Worm (Caenorhabditis elegans): ENCODE results near the gene F18G5.1.

F18G5.1 gene

ce11 chrX:9296591-9296990 lies 36.9 kb downstream of the F18G5.1 start, which contains the start of gene gly-13:
TSS of gene gly-13 (minus strand) at chrX:9296622.
- TF ChIP-seq dpl-1 (GFP tag; optimal IDR thresholded peaks at IDR 0.05): peak in 1 of 3 experiments; percentile 10
- no peak for TF ChIP-seq C04F5.9 (tag; optimal IDR thresholded peaks at IDR 0.05)
- no peak for TF ChIP-seq tlp-1 (tag; optimal IDR thresholded peaks at IDR 0.05)
- TF ChIP-seq fkh-10 (GFP tag; optimal IDR thresholded peaks at IDR 0.05): no peak
- no peak for TF ChIP-seq nhr-76 (tag; optimal IDR thresholded peaks at IDR 0.05)
- TF ChIP-seq hlh-4 (tag; optimal IDR thresholded peaks at IDR 0.05): no peak
- TF ChIP-seq ceh-82 (tag; optimal IDR thresholded peaks at IDR 0.05): no peak
- no peak for TF ChIP-seq vab-15 (tag; optimal IDR thresholded peaks at IDR 0.05)
- no peak for TF ChIP-seq fkh-8 (tag; optimal IDR thresholded peaks at IDR 0.05)
- peak; percentile 5 for TF ChIP-seq irx-1 (tag; optimal IDR thresholded peaks at IDR 0.05)
- TF ChIP-seq C16A3.4 (tag; optimal IDR thresholded peaks at IDR 0.05): peak; percentile 34
- no peak for TF ChIP-seq nhr-77 (tag; optimal IDR thresholded peaks at IDR 0.05)
- no peak for TF ChIP-seq isw-1 (GFP tag; IDR thresholded peaks at IDR 0.05)
- no peak for TF ChIP-seq egl-13 (tag; optimal IDR thresholded peaks at IDR 0.05)
- TF ChIP-seq rnt-1 (tag; optimal IDR thresholded peaks at IDR 0.05): peak; percentile 60
- TF ChIP-seq pax-3 (tag; optimal IDR thresholded peaks at IDR 0.05): no peak
- TF ChIP-seq C34B4.2 (tag; optimal IDR thresholded peaks at IDR 0.05): no peak
- TF ChIP-seq lir-3 (tag; optimal IDR thresholded peaks at IDR 0.05; ENCODE audit: poor library complexity): no peak
- peak; percentile 48 for TF ChIP-seq nhr-85 (tag)
- peak; percentile 27 for TF ChIP-seq nhr-20 (tag; optimal IDR thresholded peaks at IDR 0.05)
- no peak; the same call in 1 of the 2 replicates for TF ChIP-seq nhr-19 (GFP tag; conservative IDR thresholded peaks at IDR 0.05)
- TF ChIP-seq alr-1 (tag; optimal IDR thresholded peaks at IDR 0.05; ENCODE audit: borderline replicate concordance): no peak
- no peak for TF ChIP-seq unc-62 (GFP tag; optimal IDR thresholded peaks at IDR 0.05)
- TF ChIP-seq pqm-1 (tag; optimal IDR thresholded peaks at IDR 0.05): no peak
- peak; percentile 34 for TF ChIP-seq dsc-1 (tag; optimal IDR thresholded peaks at IDR 0.05)
- TF ChIP-seq sptf-1 (tag; optimal IDR thresholded peaks at IDR 0.05): no peak
- TF ChIP-seq F16B12.6 (tag; optimal IDR thresholded peaks at IDR 0.05): no peak
- no peak for TF ChIP-seq ceh-90 (tag; optimal IDR thresholded peaks at IDR 0.05)
- no peak for TF ChIP-seq efl-1 (optimal IDR thresholded peaks at IDR 0.05)
- TF ChIP-seq efl-1 (GFP tag; optimal IDR thresholded peaks at IDR 0.05 in 1 of 2): peak in 1 of 2 experiments; percentile 57
- no peak for TF ChIP-seq snpc-4 (tag; optimal IDR thresholded peaks at IDR 0.05)
- no peak for TF ChIP-seq nhr-28 (tag; optimal IDR thresholded peaks at IDR 0.05)
- TF ChIP-seq snu-23 (GFP tag; optimal IDR thresholded peaks at IDR 0.05): peak; percentile 51
- peak; percentile 9 for TF ChIP-seq skn-1 (tag; optimal IDR thresholded peaks at IDR 0.05)
- TF ChIP-seq Y116A8C.19 (tag; optimal IDR thresholded peaks at IDR 0.05; ENCODE audit: borderline replicate concordance): no peak
- TF ChIP-seq tbx-2 (tag; optimal IDR thresholded peaks at IDR 0.05): peak; percentile 17
- TF ChIP-seq ama-1 (optimal IDR thresholded peaks at IDR 0.05): no peak
- no peak for TF ChIP-seq fos-1 (tag; optimal IDR thresholded peaks at IDR 0.05)
- TF ChIP-seq aha-1 (tag; optimal IDR thresholded peaks at IDR 0.05): no peak
- TF ChIP-seq unc-130 (tag; optimal IDR thresholded peaks at IDR 0.05): peak; percentile 60
- no peak for TF ChIP-seq zip-4 (GFP tag; optimal IDR thresholded peaks at IDR 0.05)
- peak; percentile 26 for TF ChIP-seq blmp-1 (tag; optimal IDR thresholded peaks at IDR 0.05)
- TF ChIP-seq egl-27 (tag; optimal IDR thresholded peaks at IDR 0.05): no peak
- TF ChIP-seq sox-4 (tag; optimal IDR thresholded peaks at IDR 0.05): no peak
- TF ChIP-seq unc-98 (GFP tag; IDR thresholded peaks at IDR 0.05): no peak
- peak; percentile 49 for TF ChIP-seq nhr-71 (tag; optimal IDR thresholded peaks at IDR 0.05)
- TF ChIP-seq lsy-2 (tag; optimal IDR thresholded peaks at IDR 0.05): peak in 1 of 2 experiments; percentile 30
- TF ChIP-seq nhr-84 (tag; optimal IDR thresholded peaks at IDR 0.05): no peak
- peak; percentile 49 for TF ChIP-seq nhr-90 (tag; optimal IDR thresholded peaks at IDR 0.05; ENCODE audit: poor library complexity)
- TF ChIP-seq grh-1 (GFP tag; IDR thresholded peaks at IDR 0.05): no peak
- no peak for TF ChIP-seq hlh-17 (GFP tag; optimal IDR thresholded peaks at IDR 0.05; ENCODE audit: borderline replicate concordance)
- peak; percentile 33 for TF ChIP-seq xbp-1 (tag; optimal IDR thresholded peaks at IDR 0.05)
- peak in 1 of 6 experiments; percentile 52 for TF ChIP-seq elt-3 (tag; optimal IDR thresholded peaks at IDR 0.05)
- no peak for TF ChIP-seq ceh-8 (GFP tag; optimal IDR thresholded peaks at IDR 0.05)

All from whole organism, L1 larva.